Comparison of ENCODE assay signal across 3 fruit fly cellular contexts in the genomic region with DNA sequence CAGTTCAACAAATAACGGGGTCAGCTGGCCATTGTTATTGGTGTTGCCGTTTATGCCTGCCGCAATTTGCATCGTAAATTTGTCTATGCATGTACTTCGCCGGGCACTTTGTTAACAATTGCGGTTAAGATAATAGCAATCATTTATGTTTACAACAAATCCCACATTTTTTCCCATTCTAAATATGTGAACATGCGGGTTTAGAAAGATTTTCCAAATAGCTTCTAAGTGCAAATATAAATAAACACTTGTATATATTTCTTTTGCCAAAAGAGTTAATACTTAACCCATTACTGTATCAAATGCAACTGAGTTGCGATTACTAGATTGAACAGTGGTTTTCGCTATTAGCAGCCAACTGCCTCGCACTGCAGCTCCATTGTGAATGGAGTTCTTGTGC.
A peak's percentile ranks its signal among the peaks of the same experiment; 100 is the strongest.
TF ChIP-seq lines count a peak whose summit lies in the region.

No protein-coding gene starts in this region.

- no peak for TF ChIP-seq CTCF in whole organism, embryonic (GFP tag; optimal IDR thresholded peaks at IDR 0.05; lab: Kevin White, UChicago)

TF ChIP-seq in whole organism, embryonic, 481 proteins besides CTCF, POLR2A, EP300 and RAD21 (continues in another document):
- TF ChIP-seq Drgx (GFP tag; IDR thresholded peaks at IDR 0.05; lab: Robert Waterston, UW), result peak; percentile 65; the same call in 1 of the 2 replicates
- no peak for TF ChIP-seq onecut (GFP tag; IDR thresholded peaks at IDR 0.05; lab: Robert Waterston, UW)
- no peak for TF ChIP-seq ci (GFP tag; IDR thresholded peaks at IDR 0.05; lab: Robert Waterston, UW)
- TF ChIP-seq Oli (tag; optimal IDR thresholded peaks at IDR 0.05; lab: Kevin White, UChicago), result no peak
- no peak for TF ChIP-seq CG11560 (tag; IDR thresholded peaks at IDR 0.05; lab: Robert Waterston, UW)
- TF ChIP-seq CG2120 (GFP tag; optimal IDR thresholded peaks at IDR 0.05; lab: Kevin White, UChicago), result no peak
- no peak for TF ChIP-seq CG8089 (GFP tag; optimal IDR thresholded peaks at IDR 0.05; lab: Kevin White, UChicago)
- no peak for TF ChIP-seq CG3838 (GFP tag; optimal IDR thresholded peaks at IDR 0.05; lab: Kevin White, UChicago)
- no peak for TF ChIP-seq CG32772 (GFP tag; IDR thresholded peaks at IDR 0.05; lab: Robert Waterston, UW)
- no peak for TF ChIP-seq Eip74EF (GFP tag; optimal IDR thresholded peaks at IDR 0.05; lab: Kevin White, UChicago)
- TF ChIP-seq CG17328 (GFP tag; IDR thresholded peaks at IDR 0.05; lab: Robert Waterston, UW), result no peak
- TF ChIP-seq TFAM (GFP tag; optimal IDR thresholded peaks at IDR 0.05; lab: Kevin White, UChicago), result no peak
- TF ChIP-seq knrl (GFP tag; IDR thresholded peaks at IDR 0.05; lab: Robert Waterston, UW; ENCODE audit: partially characterized antibody), result no peak
- no peak for TF ChIP-seq CG5953 (GFP tag; IDR thresholded peaks at IDR 0.05; lab: Robert Waterston, UW)
- peak; percentile 12 for TF ChIP-seq CG1603 (tag; optimal IDR thresholded peaks at IDR 0.05; lab: Kevin White, UChicago)
- TF ChIP-seq Chrac-16 (GFP tag; optimal IDR thresholded peaks at IDR 0.05; lab: Kevin White, UChicago), result no peak
- no peak for TF ChIP-seq dm (GFP tag; optimal IDR thresholded peaks at IDR 0.05; lab: Kevin White, UChicago)
- no peak for TF ChIP-seq so (GFP tag; IDR thresholded peaks at IDR 0.05; lab: Robert Waterston, UW)
- TF ChIP-seq D19B (GFP tag; optimal IDR thresholded peaks at IDR 0.05; lab: Kevin White, UChicago), result no peak
- TF ChIP-seq zfh2 (GFP tag; optimal IDR thresholded peaks at IDR 0.05; lab: Kevin White, UChicago), result no peak
- peak; percentile 34 for TF ChIP-seq Med (GFP tag; lab: Kevin White, UChicago)
- no peak for TF ChIP-seq CG2129 (GFP tag; IDR thresholded peaks at IDR 0.05; lab: Robert Waterston, UW; ENCODE audit: partially characterized antibody)
- TF ChIP-seq CG17568 (GFP tag; optimal IDR thresholded peaks at IDR 0.05; lab: Kevin White, UChicago), result no peak
- no peak for TF ChIP-seq CG10543 (GFP tag; optimal IDR thresholded peaks at IDR 0.05; lab: Kevin White, UChicago)
- TF ChIP-seq Xbp1 (GFP tag; optimal IDR thresholded peaks at IDR 0.05; lab: Kevin White, UChicago), result no peak
- no peak for TF ChIP-seq CkIIα-i1 (GFP tag; IDR thresholded peaks at IDR 0.05; lab: Robert Waterston, UW)
- no peak for TF ChIP-seq MBD-R2 (GFP tag; IDR thresholded peaks at IDR 0.05; lab: Robert Waterston, UW)
- TF ChIP-seq CG11696 (GFP tag; IDR thresholded peaks at IDR 0.05; lab: Robert Waterston, UW), result 0 out of 2 replicates have a peak, but pooled peaks have one; percentile 13
- no peak for TF ChIP-seq eve (GFP tag; optimal IDR thresholded peaks at IDR 0.05; lab: Kevin White, UChicago)
- no peak for TF ChIP-seq tgo (GFP tag; IDR thresholded peaks at IDR 0.05; lab: Robert Waterston, UW)

TF ChIP-seq in whole organism, prepupa, 60 proteins besides CTCF, POLR2A, EP300 and RAD21:
- peak; percentile 42; the same call in 2 of the 3 replicates for TF ChIP-seq CG8119 (GFP tag; IDR thresholded peaks at IDR 0.05; lab: Robert Waterston, UW)
- peak; percentile 42 for TF ChIP-seq CG32006 (GFP tag; optimal IDR thresholded peaks at IDR 0.05; lab: Kevin White, UChicago)
- no peak for TF ChIP-seq CG7368 (GFP tag; optimal IDR thresholded peaks at IDR 0.05; lab: Kevin White, UChicago)
- no peak for TF ChIP-seq CG3919 (GFP tag; optimal IDR thresholded peaks at IDR 0.05; lab: Kevin White, UChicago)
- no peak for TF ChIP-seq OdsH (GFP tag; optimal IDR thresholded peaks at IDR 0.05; lab: Kevin White, UChicago)
- TF ChIP-seq pdm3 (GFP tag; optimal IDR thresholded peaks at IDR 0.05; lab: Kevin White, UChicago), result peak; percentile 11
- peak; percentile 37 for TF ChIP-seq CG6276 (GFP tag; optimal IDR thresholded peaks at IDR 0.05; lab: Kevin White, UChicago)
- peak; percentile 61 for TF ChIP-seq CG15336 (GFP tag; IDR thresholded peaks at IDR 0.05; lab: Robert Waterston, UW)
- TF ChIP-seq CG9139 (GFP tag; optimal IDR thresholded peaks at IDR 0.05; lab: Kevin White, UChicago), result no peak
- TF ChIP-seq Eip78C (GFP tag; lab: Kevin White, UChicago), result peak; percentile 45
- peak; percentile 24 for TF ChIP-seq Hr4 (GFP tag; optimal IDR thresholded peaks at IDR 0.05; lab: Kevin White, UChicago)
- TF ChIP-seq eg (GFP tag; IDR thresholded peaks at IDR 0.05; lab: Robert Waterston, UW), result peak; percentile 72
- peak; percentile 34; the same call in 1 of the 2 replicates for TF ChIP-seq CG11294 (GFP tag; IDR thresholded peaks at IDR 0.05; lab: Robert Waterston, UW)

TF ChIP-seq in whole organism, pupa, 21 proteins besides CTCF, POLR2A, EP300 and RAD21:
- TF ChIP-seq CG8301 (tag; optimal IDR thresholded peaks at IDR 0.05; lab: Kevin White, UChicago) (peak; percentile 29), CG14655 (GFP tag; optimal IDR thresholded peaks at IDR 0.05; lab: Kevin White, UChicago) (peak; percentile 26), CG4496 (GFP tag; IDR thresholded peaks at IDR 0.05; lab: Robert Waterston, UW) (peak; percentile 71), Pif1B (GFP tag; optimal IDR thresholded peaks at IDR 0.05; lab: Kevin White, UChicago) (no peak), Ets98B (GFP tag; IDR thresholded peaks at IDR 0.05; lab: Robert Waterston, UW) (peak; percentile 47; the same call in 1 of the 2 replicates), CG32121 (GFP tag; IDR thresholded peaks at IDR 0.05; lab: Robert Waterston, UW) (no peak)
